Fruit fly (Drosophila melanogaster): ENCODE results near the gene Sugb.

The Sugb gene

dm6 chr3L:11707978-11708632 is 24.3 kb downstream of the Sugb start, which contains the start of gene CG11658 (continued):
- TF ChIP-seq btn (GFP tag; optimal IDR thresholded peaks at IDR 0.05) (no peak), CG2199 (GFP tag; IDR thresholded peaks at IDR 0.05) (no peak), inv (GFP tag; IDR thresholded peaks at IDR 0.05; ENCODE audit: partially characterized antibody) (peak; percentile 33; the same call in 1 of the 2 replicates), CG6254 (GFP tag; optimal IDR thresholded peaks at IDR 0.05) (no peak), CG6765 (GFP tag; optimal IDR thresholded peaks at IDR 0.05) (no peak), CG3838 (GFP tag; optimal IDR thresholded peaks at IDR 0.05) (no peak), Bteb2 (GFP tag; optimal IDR thresholded peaks at IDR 0.05) (no peak), gsb-n (tag; optimal IDR thresholded peaks at IDR 0.05) (no peak), Usf (GFP tag; optimal IDR thresholded peaks at IDR 0.05) (no peak), br (optimal IDR thresholded peaks at IDR 0.05) (no peak), CG13894 (tag; optimal IDR thresholded peaks at IDR 0.05) (no peak), eyg (GFP tag; optimal IDR thresholded peaks at IDR 0.05) (peak; percentile 59), abd-A (tag; optimal IDR thresholded peaks at IDR 0.05) (peak; percentile 95), croc (GFP tag; conservative IDR thresholded peaks at IDR 0.05) (no peak), Sry-β (GFP tag; optimal IDR thresholded peaks at IDR 0.05) (no peak), gsb (GFP tag; IDR thresholded peaks at IDR 0.05) (0 out of 2 replicates have a peak, but pooled peaks have one; percentile 11), Lpt (GFP tag; optimal IDR thresholded peaks at IDR 0.05) (no peak), CG9817 (tag; optimal IDR thresholded peaks at IDR 0.05) (no peak), CG8765 (GFP tag; IDR thresholded peaks at IDR 0.05) (no peak), Dbx (GFP tag; IDR thresholded peaks at IDR 0.05) (peak; percentile 8; the same call in 1 of the 3 replicates), CG2116 (GFP tag; optimal IDR thresholded peaks at IDR 0.05) (no peak), CG8290 (GFP tag; optimal IDR thresholded peaks at IDR 0.05) (no peak), CG8290 (tag; optimal IDR thresholded peaks at IDR 0.05) (peak in 1 of 2 experiments; percentile 39), CG11723 (GFP tag; optimal IDR thresholded peaks at IDR 0.05) (no peak), chinmo (GFP tag; IDR thresholded peaks at IDR 0.05; ENCODE audit: partially characterized antibody) (peak; percentile 93; the same call in 3 of the 4 replicates), Oaz (GFP tag; IDR thresholded peaks at IDR 0.05) (no peak), Jarid2 (GFP tag; optimal IDR thresholded peaks at IDR 0.05) (peak; percentile 82), maf-S (GFP tag; optimal IDR thresholded peaks at IDR 0.05) (no peak), E2f2 (GFP tag; IDR thresholded peaks at IDR 0.05) (no peak; the same call in none of the 2 replicates), Fer2 (tag; optimal IDR thresholded peaks at IDR 0.05) (no peak), ttk (GFP tag; IDR thresholded peaks at IDR 0.05) (no peak), BEAF-32 (GFP tag; optimal IDR thresholded peaks at IDR 0.05) (no peak), zfh2 (GFP tag; optimal IDR thresholded peaks at IDR 0.05) (no peak), Tbp (GFP tag; optimal IDR thresholded peaks at IDR 0.05) (no peak), CG3065 (GFP tag; optimal IDR thresholded peaks at IDR 0.05) (no peak), HmgD (GFP tag; optimal IDR thresholded peaks at IDR 0.05) (peak; percentile 8), CG3995 (GFP tag; optimal IDR thresholded peaks at IDR 0.05) (no peak), trh (GFP tag; optimal IDR thresholded peaks at IDR 0.05) (no peak), stc (GFP tag; IDR thresholded peaks at IDR 0.05) (no peak), CG9876 (GFP tag; optimal IDR thresholded peaks at IDR 0.05) (no peak), CG6854 (GFP tag; optimal IDR thresholded peaks at IDR 0.05) (peak; percentile 35), CG10366 (GFP tag; IDR thresholded peaks at IDR 0.05) (no peak), CG1647 (GFP tag; optimal IDR thresholded peaks at IDR 0.05) (no peak), Deaf1 (tag; optimal IDR thresholded peaks at IDR 0.05) (peak; percentile 38), zf30C (GFP tag; optimal IDR thresholded peaks at IDR 0.05) (no peak), CG31441 (GFP tag; IDR thresholded peaks at IDR 0.05) (no peak), CG13424 (tag; optimal IDR thresholded peaks at IDR 0.05) (no peak), jumu (GFP tag; optimal IDR thresholded peaks at IDR 0.05) (no peak), CG13287 (GFP tag; IDR thresholded peaks at IDR 0.05; ENCODE audit: partially characterized antibody) (peak; percentile 46), HLH54F (GFP tag; optimal IDR thresholded peaks at IDR 0.05) (no peak), Gug (GFP tag; IDR thresholded peaks at IDR 0.05) (peak; percentile 36; the same call in 3 of the 4 replicates), CkIIα-i1 (GFP tag; IDR thresholded peaks at IDR 0.05) (no peak)

Data from whole organism, embryonic.